Worm (Caenorhabditis elegans) whole organism, L1 larva: ENCODE measurements around the gene W02G9.4.

Experiments used
- blmp-1 ChIP-seq: fragments of 150-350 bp; optimal IDR thresholded peaks from 2 replicates; lab custom pipeline; 2014; ENCODE audit warnings: missing biosample characterization, missing genetic modification characterization
- egl-27 ChIP-seq, 2 experiments: fragments of 150-350 bp in 1 of 2; sonication (generic microtip); optimal IDR thresholded peaks; 3 replicates each; lab custom pipeline; 2017 to 2018; ENCODE audit warnings: missing biosample characterization in 2 of 2, missing genetic modification characterization in 2 of 2, missing genetic modification reagents in 2 of 2
- fkh-10 ChIP-seq: sonication (generic microtip); optimal IDR thresholded peaks from 2 replicates; lab custom pipeline; 2017; ENCODE audit warnings: missing biosample characterization, missing genetic modification reagents, missing genetic modification characterization
- hlh-17 ChIP-seq: fragments of 200-800 bp; sonication (Bioruptor generic); optimal IDR thresholded peaks from 2 replicates; lab custom pipeline; 2018; ENCODE audit warnings: missing genetic modification characterization, mild to moderate bottlenecking, missing compliant biosample characterization, moderate library complexity, borderline replicate concordance
- lsy-2 ChIP-seq, 2 experiments: fragments of 150-350 bp; optimal IDR thresholded peaks; 2 replicates each; lab custom pipeline; 2014; ENCODE audit warnings: missing biosample characterization in 2 of 2, missing genetic modification characterization in 2 of 2
- mab-9 ChIP-seq: fragments of 200-800 bp; sonication (Bioruptor generic); IDR thresholded peaks from 2 replicates; pipeline ENCODE4 v1.3.6; 2022; ENCODE audit warnings: missing genetic modification reagents, missing genetic modification characterization, missing compliant biosample characterization

ce11 chrV:2690478-2690877 is 23.8 kb downstream of the W02G9.4 start:
- TF ChIP-seq fkh-10 (GFP tag; lab: Kevin White, UChicago) (no peak), mab-9 (no peak), egl-27 (tag; optimal IDR thresholded peaks at IDR 0.05; lab: Kevin White, UChicago) (no peak), blmp-1 (no peak), lsy-2 (tag; optimal IDR thresholded peaks at IDR 0.05; lab: Kevin White, UChicago) (no peak), hlh-17 (GFP tag; lab: Kevin White, UChicago) (no peak)
